Worm (Caenorhabditis elegans): Measurements from ENCODE around the gene myo-6.

myo-6 gene

DNA sequence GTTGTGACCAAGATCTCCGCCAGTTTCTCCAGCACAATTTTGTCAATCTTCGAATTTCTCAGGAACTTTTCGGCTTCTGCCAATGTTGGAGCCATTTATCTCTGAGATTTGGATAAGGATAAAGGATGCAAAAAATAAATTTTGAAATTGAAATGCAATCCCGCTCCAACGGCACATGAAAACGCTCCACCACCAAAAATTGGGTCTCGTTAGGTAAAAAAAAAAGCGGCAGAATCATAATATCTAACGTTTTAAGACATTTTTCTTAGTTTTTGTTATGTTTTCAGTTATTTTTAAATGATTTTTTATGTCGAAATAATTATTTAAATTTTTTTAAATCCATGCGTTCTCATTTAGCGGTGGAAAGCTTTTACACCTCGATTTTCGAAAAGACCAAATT is 24.8 kb downstream of the myo-6 start, which contains the start of gene F45G2.7:
Gene F45G2.7, minus strand, starts transcription at position 101 of the 400 bp plus-strand sequence.
- TF ChIP-seq elt-1 (tag; optimal IDR thresholded peaks at IDR 0.05): no peak
- no peak for TF ChIP-seq skn-1 (tag; optimal IDR thresholded peaks at IDR 0.05)
- no peak for TF ChIP-seq sem-4 (tag; optimal IDR thresholded peaks at IDR 0.05)
- TF ChIP-seq mab-5 (tag; optimal IDR thresholded peaks at IDR 0.05): no peak
- no peak for TF ChIP-seq blmp-1 (tag; optimal IDR thresholded peaks at IDR 0.05; ENCODE audit: insufficient read depth)
- no peak for TF ChIP-seq sma-3 (GFP tag; optimal IDR thresholded peaks at IDR 0.05)
- no peak for TF ChIP-seq ama-1 (optimal IDR thresholded peaks at IDR 0.05)
- no peak for TF ChIP-seq dmd-4 (tag; optimal IDR thresholded peaks at IDR 0.05)
- TF ChIP-seq fos-1 (tag; optimal IDR thresholded peaks at IDR 0.05): no peak
- no peak for TF ChIP-seq nhr-11 (tag; optimal IDR thresholded peaks at IDR 0.05)
- no peak for TF ChIP-seq sma-9 (GFP tag; optimal IDR thresholded peaks at IDR 0.05)
- no peak for TF ChIP-seq sma-9 (tag; optimal IDR thresholded peaks at IDR 0.05)
- no peak for TF ChIP-seq egl-27 (tag; optimal IDR thresholded peaks at IDR 0.05)
- no peak for TF ChIP-seq Y55F3AM.14 (GFP tag; optimal IDR thresholded peaks at IDR 0.05)
- TF ChIP-seq aly-2 (tag; optimal IDR thresholded peaks at IDR 0.05): no peak
- TF ChIP-seq lin-13 (GFP tag; optimal IDR thresholded peaks at IDR 0.05): no peak
- TF ChIP-seq peb-1 (tag; optimal IDR thresholded peaks at IDR 0.05): no peak
- TF ChIP-seq nhr-12 (tag; optimal IDR thresholded peaks at IDR 0.05): no peak
- TF ChIP-seq ztf-4 (tag; optimal IDR thresholded peaks at IDR 0.05): no peak

DNA sequence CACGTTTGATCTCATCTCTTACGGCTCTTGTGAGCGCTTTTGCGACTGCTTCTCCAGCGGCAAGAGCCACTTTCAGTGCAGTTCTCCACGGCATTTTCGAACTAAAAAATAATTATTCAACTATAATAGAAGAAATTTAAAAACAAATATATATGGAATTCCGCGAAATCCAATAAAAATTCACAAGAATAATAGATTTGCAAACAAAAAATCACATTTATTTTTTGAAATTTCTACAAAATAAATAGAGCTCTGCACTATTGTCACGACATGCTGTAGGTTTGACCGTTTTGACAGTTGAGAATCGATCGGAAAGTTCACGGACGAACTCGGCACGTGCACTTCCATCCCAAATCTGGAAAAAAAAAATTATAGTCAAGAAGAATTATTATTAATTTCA is 26.0 kb downstream of the myo-6 start, which contains the start of gene F45G2.8:
Gene F45G2.8, minus strand, starts transcription at position 101 of the 400 bp plus-strand sequence.
- TF ChIP-seq egl-27 (tag; optimal IDR thresholded peaks at IDR 0.05) (no peak), nhr-10 (tag; optimal IDR thresholded peaks at IDR 0.05) (no peak), nhr-237 (tag; optimal IDR thresholded peaks at IDR 0.05) (no peak), ceh-16 (tag; optimal IDR thresholded peaks at IDR 0.05) (no peak), unc-39 (tag; optimal IDR thresholded peaks at IDR 0.05) (no peak), nhr-12 (tag; optimal IDR thresholded peaks at IDR 0.05) (no peak), lsy-2 (tag; optimal IDR thresholded peaks at IDR 0.05) (no peak)

DNA sequence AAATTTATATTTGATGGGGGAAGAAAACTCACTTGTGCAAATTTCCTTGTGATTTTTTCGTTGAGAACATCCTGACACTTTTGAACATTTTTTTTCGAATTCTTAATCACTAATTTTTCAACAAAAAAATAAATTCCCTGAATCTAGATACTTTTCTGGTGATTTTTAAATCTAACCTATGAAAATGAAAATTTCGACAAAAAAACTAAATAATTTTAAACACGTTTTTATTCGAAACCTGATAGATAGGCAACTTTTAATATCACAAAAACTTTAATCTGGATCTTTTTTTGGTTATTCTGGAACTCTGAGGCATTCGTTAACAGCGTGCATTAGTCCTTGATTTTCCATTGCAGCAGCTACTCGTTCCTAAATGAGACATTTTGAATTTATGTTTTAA is 27.2 kb downstream of the myo-6 start, which contains the start of gene F45G2.9:
Gene F45G2.9, minus strand, starts transcription at position 101 of the 400 bp plus-strand sequence.
- no peak for TF ChIP-seq skn-1 (tag; optimal IDR thresholded peaks at IDR 0.05)
- no peak for TF ChIP-seq nhr-23 (tag; optimal IDR thresholded peaks at IDR 0.05)
- TF ChIP-seq nhr-12 (tag; optimal IDR thresholded peaks at IDR 0.05): no peak
- no peak for TF ChIP-seq nhr-129 (tag; optimal IDR thresholded peaks at IDR 0.05)
- TF ChIP-seq gmeb-1 (tag; optimal IDR thresholded peaks at IDR 0.05): no peak
- no peak for TF ChIP-seq nhr-10 (tag; optimal IDR thresholded peaks at IDR 0.05)
- no peak for TF ChIP-seq blmp-1 (tag; optimal IDR thresholded peaks at IDR 0.05; ENCODE audit: insufficient read depth)
- no peak for TF ChIP-seq ceh-82 (tag; optimal IDR thresholded peaks at IDR 0.05)
- no peak for TF ChIP-seq zag-1 (tag; optimal IDR thresholded peaks at IDR 0.05)
- TF ChIP-seq mdl-1 (tag; optimal IDR thresholded peaks at IDR 0.05): no peak
- no peak for TF ChIP-seq R02D3.7 (tag; optimal IDR thresholded peaks at IDR 0.05)
- TF ChIP-seq lin-13 (GFP tag; optimal IDR thresholded peaks at IDR 0.05): no peak
- TF ChIP-seq nhr-237 (tag; optimal IDR thresholded peaks at IDR 0.05): no peak

DNA sequence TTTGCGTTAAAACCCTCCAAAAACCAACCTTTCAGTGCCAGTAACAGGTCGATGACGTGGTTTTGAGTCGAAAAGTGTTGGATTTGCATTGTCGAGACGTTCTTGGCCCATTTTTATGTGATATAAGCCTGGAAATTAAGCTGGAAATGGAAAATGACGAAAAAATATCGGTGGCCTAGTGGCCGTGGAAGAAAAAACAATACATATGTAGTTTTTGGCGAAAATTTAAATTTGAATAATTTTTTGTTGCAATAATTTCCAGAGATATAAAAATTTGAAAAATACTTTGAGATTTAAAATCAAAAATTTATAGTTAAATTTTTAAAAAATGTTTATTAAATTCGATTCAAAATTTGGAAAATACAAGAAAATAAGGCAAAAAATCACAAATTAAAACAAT is 29.8 kb downstream of the myo-6 start, which contains the start of gene ciao-2B:
Gene ciao-2B, minus strand, starts transcription at position 130 of the 400 bp plus-strand sequence.
- TF ChIP-seq mbf-1 (tag; optimal IDR thresholded peaks at IDR 0.05) (no peak), nhr-21 (tag; optimal IDR thresholded peaks at IDR 0.05) (no peak), C34F6.9 (tag; optimal IDR thresholded peaks at IDR 0.05) (peak; percentile 54), nhr-10 (tag; optimal IDR thresholded peaks at IDR 0.05) (no peak), gmeb-1 (tag; optimal IDR thresholded peaks at IDR 0.05) (peak; percentile 90), alr-1 (tag; optimal IDR thresholded peaks at IDR 0.05) (no peak), R02D3.7 (tag; optimal IDR thresholded peaks at IDR 0.05) (no peak), nhr-25 (tag; optimal IDR thresholded peaks at IDR 0.05) (peak; percentile 6), elt-3 (tag; optimal IDR thresholded peaks at IDR 0.05) (no peak), nhr-11 (tag; optimal IDR thresholded peaks at IDR 0.05) (no peak), nhr-129 (tag; optimal IDR thresholded peaks at IDR 0.05) (no peak), ZK546.5 (tag; optimal IDR thresholded peaks at IDR 0.05) (no peak), lsy-2 (tag; optimal IDR thresholded peaks at IDR 0.05) (peak in 1 of 2 experiments; percentile 64), crh-2 (tag; optimal IDR thresholded peaks at IDR 0.05) (peak; percentile 15), lin-13 (GFP tag; optimal IDR thresholded peaks at IDR 0.05) (peak; percentile 37), unc-55 (GFP tag; optimal IDR thresholded peaks at IDR 0.05) (peak; percentile 63), sem-4 (tag; optimal IDR thresholded peaks at IDR 0.05) (no peak)
